Worm (Caenorhabditis elegans) whole organism, L3 larva: ENCODE results near the gene T23F11.4.

Source experiments
- ceh-82 ChIP-seq: fragments of 150-350 bp; optimal IDR thresholded peaks from 2 replicates; lab custom pipeline; 2014; ENCODE audit warnings: missing biosample characterization, missing genetic modification characterization
- nhr-11 ChIP-seq: fragments of 150-350 bp; optimal IDR thresholded peaks from 2 replicates; lab custom pipeline; 2014; ENCODE audit warnings: missing biosample characterization, missing genetic modification characterization
- nhr-12 ChIP-seq: fragments of 150-350 bp; optimal IDR thresholded peaks from 2 replicates; lab custom pipeline; 2014; ENCODE audit warnings: missing biosample characterization, missing genetic modification characterization
- nhr-76 ChIP-seq: fragments of 150-350 bp; sonication (generic microtip); optimal IDR thresholded peaks from 5 replicates; lab custom pipeline; 2014; ENCODE audit warnings: missing biosample characterization, missing genetic modification characterization
- ztf-11 ChIP-seq: fragments of 150-350 bp; optimal IDR thresholded peaks from 2 replicates; lab custom pipeline; 2014; ENCODE audit warnings: missing biosample characterization, missing genetic modification characterization
- ztf-4 ChIP-seq: fragments of 150-350 bp; optimal IDR thresholded peaks from 2 replicates; lab custom pipeline; 2014; ENCODE audit warnings: missing biosample characterization, missing genetic modification characterization

DNA sequence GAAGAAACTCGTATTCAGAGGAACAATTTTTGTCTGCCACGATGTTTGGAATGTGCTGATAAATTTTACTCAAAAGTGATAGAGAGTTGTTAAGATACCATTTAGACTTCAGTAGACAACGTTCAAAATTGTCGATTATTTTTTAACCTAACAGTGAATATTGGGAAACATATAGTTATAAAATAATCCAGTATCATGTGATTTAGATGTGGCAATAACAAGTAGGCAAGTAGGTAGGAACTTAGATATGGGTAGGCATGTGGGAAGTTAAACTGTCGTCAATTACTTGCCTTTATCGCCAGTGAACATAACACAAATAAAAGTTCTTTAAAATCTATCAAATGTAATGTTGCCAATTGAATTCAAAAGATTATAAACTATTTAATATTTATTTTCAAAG, 6.3 kb upstream of the T23F11.4 start, which contains the start of gene T23F11.11:
- no peak for TF ChIP-seq ztf-11 (tag; lab: Kevin White, UChicago)
- no peak for TF ChIP-seq ceh-82
- no peak for TF ChIP-seq nhr-76 (tag; lab: Kevin White, UChicago)
- no peak for TF ChIP-seq nhr-11 (tag; lab: Kevin White, UChicago)
- TF ChIP-seq nhr-12 (tag; lab: Kevin White, UChicago) = no peak
- TF ChIP-seq ztf-4 = no peak
